Fruit fly (Drosophila melanogaster) whole organism, embryonic: Measurements from ENCODE around the gene GstO3.
A peak's percentile ranks its signal among the peaks of the same experiment; 100 is the strongest.

Source experiments
- Atf3 ChIP-seq: fragments of 200-800 bp; sonication (Bioruptor generic); optimal IDR thresholded peaks from 3 replicates; lab custom pipeline; 2016; ENCODE audit warnings: missing biosample characterization, missing genetic modification characterization
- CG10654 ChIP-seq: fragments of 200-800 bp; sonication (Bioruptor generic); optimal IDR thresholded peaks from 2 replicates; lab custom pipeline; 2016; ENCODE audit warnings: missing biosample characterization, missing genetic modification characterization
- CG11504 ChIP-seq: fragments of 200-800 bp; sonication (Bioruptor generic); optimal IDR thresholded peaks from 3 replicates; lab custom pipeline; 2019; ENCODE audit warnings: missing biosample characterization, mild to moderate bottlenecking, missing genetic modification characterization, moderate library complexity
- CG12744 ChIP-seq: fragments of 200-800 bp; sonication (Bioruptor generic); optimal IDR thresholded peaks from 2 replicates; lab custom pipeline; 2016; ENCODE audit warnings: missing biosample characterization, missing genetic modification characterization
- CG13296 ChIP-seq: fragments of 200-800 bp; sonication (Bioruptor generic); optimal IDR thresholded peaks from 3 replicates; lab custom pipeline; 2018; ENCODE audit warnings: missing biosample characterization, mild to moderate bottlenecking, missing genetic modification characterization
- CG14965 ChIP-seq: fragments of 200-800 bp; sonication (Bioruptor generic); optimal IDR thresholded peaks from 2 replicates; lab custom pipeline; 2016; ENCODE audit warnings: missing biosample characterization, missing genetic modification characterization, borderline replicate concordance
- CG15011 ChIP-seq: fragments of 200-800 bp; sonication (Bioruptor generic); optimal IDR thresholded peaks from 3 replicates; lab custom pipeline; 2018; ENCODE audit warnings: missing biosample characterization, mild to moderate bottlenecking, missing genetic modification characterization
- CG17829 ChIP-seq: fragments of 200-800 bp; optimal IDR thresholded peaks from 2 replicates; lab custom pipeline; 2019; ENCODE audit warnings: missing biosample characterization, mild to moderate bottlenecking, missing genetic modification characterization, moderate library complexity
- CG18599 ChIP-seq: fragments of 200-800 bp; sonication (Bioruptor generic); optimal IDR thresholded peaks from 3 replicates; lab custom pipeline; 2017; ENCODE audit warnings: missing biosample characterization, missing genetic modification characterization, mild to moderate bottlenecking, moderate library complexity, missing genetic modification reagents
- CG2889 ChIP-seq: fragments of 200-800 bp; sonication (Bioruptor generic); IDR thresholded peaks from 3 replicates; pipeline ENCODE4 v1.3.6; 2022; ENCODE audit warnings: missing biosample characterization, missing genetic modification characterization
- CG31365 ChIP-seq: fragments of 200-800 bp; sonication (Bioruptor generic); optimal IDR thresholded peaks from 2 replicates; lab custom pipeline; 2018; ENCODE audit warnings: missing biosample characterization, mild to moderate bottlenecking, missing genetic modification characterization
- CG34376 ChIP-seq: fragments of 200-800 bp; sonication (Bioruptor generic); optimal IDR thresholded peaks from 2 replicates; lab custom pipeline; 2018; ENCODE audit warnings: missing biosample characterization, mild to moderate bottlenecking, missing genetic modification characterization
- CG34422 ChIP-seq: fragments of 200-800 bp; sonication (Bioruptor generic); IDR thresholded peaks from 3 replicates; pipeline ENCODE4 v1.3.6; 2022; ENCODE audit warnings: missing biosample characterization, missing genetic modification characterization
- CG3995 ChIP-seq: fragments of 200-800 bp; sonication (Bioruptor generic); optimal IDR thresholded peaks from 3 replicates; lab custom pipeline; 2016; ENCODE audit warnings: missing biosample characterization, missing genetic modification characterization
- CG4820 ChIP-seq: fragments of 200-800 bp; sonication (Bioruptor generic); optimal IDR thresholded peaks from 3 replicates; lab custom pipeline; 2016; ENCODE audit warnings: missing biosample characterization, missing genetic modification characterization
- CG4854 ChIP-seq: fragments of 200-800 bp; sonication (Bioruptor generic); optimal IDR thresholded peaks from 2 replicates; lab custom pipeline; 2016; ENCODE audit warnings: missing biosample characterization, missing genetic modification characterization, inconsistent platforms
- CG5953 ChIP-seq: fragments of 200-800 bp; sonication (Bioruptor generic); IDR thresholded peaks from 2 replicates; pipeline ENCODE4 v1.3.6; 2022; ENCODE audit warnings: missing biosample characterization, missing genetic modification characterization
- CG6175 ChIP-seq: fragments of 200-800 bp; sonication (Bioruptor generic); IDR thresholded peaks from 3 replicates; pipeline ENCODE4 v1.3.6; 2022; ENCODE audit warnings: missing biosample characterization, missing genetic modification characterization
- CG6765 ChIP-seq: fragments of 200-800 bp; sonication (Bioruptor generic); optimal IDR thresholded peaks from 3 replicates; lab custom pipeline; 2017; ENCODE audit warnings: missing biosample characterization, mild to moderate bottlenecking, missing genetic modification characterization
- CG6813 ChIP-seq: fragments of 200-800 bp; sonication (Bioruptor generic); optimal IDR thresholded peaks from 2 replicates; lab custom pipeline; 2017; ENCODE audit warnings: missing biosample characterization, missing genetic modification characterization, mild to moderate bottlenecking, moderate library complexity, missing genetic modification reagents
- CG7839 ChIP-seq: fragments of 200-800 bp; sonication (Bioruptor generic); optimal IDR thresholded peaks from 3 replicates; lab custom pipeline; 2018; ENCODE audit warnings: missing biosample characterization, mild to moderate bottlenecking, missing genetic modification characterization, moderate library complexity
- CG8359 ChIP-seq: fragments of 200-800 bp; sonication (Bioruptor generic); optimal IDR thresholded peaks from 2 replicates; lab custom pipeline; 2017; ENCODE audit warnings: missing biosample characterization, mild to moderate bottlenecking, missing genetic modification characterization, borderline replicate concordance
- CG9797 ChIP-seq: fragments of 200-800 bp; sonication (Bioruptor generic); optimal IDR thresholded peaks from 3 replicates; lab custom pipeline; 2018; ENCODE audit warnings: missing biosample characterization, mild to moderate bottlenecking, missing genetic modification characterization
- CHES-1-like ChIP-seq: fragments of 200-800 bp; sonication (Bioruptor generic); optimal IDR thresholded peaks from 2 replicates; lab custom pipeline; 2016; ENCODE audit warnings: missing biosample characterization, missing genetic modification characterization
- CoRest ChIP-seq: fragments of 200-800 bp; sonication (Bioruptor generic); optimal IDR thresholded peaks from 3 replicates; lab custom pipeline; 2018; ENCODE audit warnings: missing biosample characterization, mild to moderate bottlenecking, missing genetic modification characterization, moderate library complexity
- Deaf1 ChIP-seq: fragments of 200-800 bp; optimal IDR thresholded peaks from 3 replicates; lab custom pipeline; 2019; ENCODE audit warnings: missing biosample characterization, mild to moderate bottlenecking, missing genetic modification characterization, moderate library complexity
- Dfd ChIP-seq, 2 experiments: fragments of >200 bp; optimal IDR thresholded peaks; 2 replicates each; lab custom pipeline; 2017; ENCODE audit warnings: missing biosample characterization in 2 of 2, missing genetic modification characterization in 2 of 2
- E2f1 ChIP-seq: fragments of 200-800 bp; sonication (Bioruptor generic); IDR thresholded peaks from 2 replicates; pipeline ENCODE4 v1.3.6; 2022; ENCODE audit warnings: missing biosample characterization, missing genetic modification characterization
- Elba2 ChIP-seq: fragments of 200-800 bp; sonication (Bioruptor generic); optimal IDR thresholded peaks from 3 replicates; lab custom pipeline; 2016; ENCODE audit warnings: missing biosample characterization, missing genetic modification characterization
- HHEX ChIP-seq: fragments of 200-800 bp; sonication (Bioruptor generic); optimal IDR thresholded peaks from 3 replicates; lab custom pipeline; 2017; ENCODE audit warnings: missing biosample characterization, mild to moderate bottlenecking, missing genetic modification characterization, missing genetic modification reagents
- HmgD ChIP-seq: fragments of 200-800 bp; sonication (Bioruptor generic); optimal IDR thresholded peaks from 3 replicates; lab custom pipeline; 2016; ENCODE audit warnings: missing biosample characterization, missing genetic modification characterization
- Mad ChIP-seq: fragments of 200-800 bp; sonication (Bioruptor generic); optimal IDR thresholded peaks from 2 replicates; lab custom pipeline; 2016; ENCODE audit warnings: missing biosample characterization, missing genetic modification characterization
- Max ChIP-seq: fragments of 200-800 bp; sonication (Bioruptor generic); optimal IDR thresholded peaks from 2 replicates; lab custom pipeline; 2016; ENCODE audit warnings: missing biosample characterization, mild to moderate bottlenecking, missing genetic modification characterization
- Mes4 ChIP-seq: fragments of 200-800 bp; sonication (Bioruptor generic); optimal IDR thresholded peaks from 2 replicates; lab custom pipeline; 2016; ENCODE audit warnings: missing biosample characterization, missing genetic modification characterization
- Ptx1 ChIP-seq: fragments of 200-800 bp; sonication (Bioruptor generic); IDR thresholded peaks from 2 replicates; pipeline ENCODE4 v1.3.6; 2022; ENCODE audit warnings: missing biosample characterization, missing genetic modification characterization
- Ravus ChIP-seq: fragments of 200-800 bp; sonication (Bioruptor generic); IDR thresholded peaks from 2 replicates; pipeline ENCODE4 v1.3.6; 2022; ENCODE audit warnings: missing biosample characterization, missing genetic modification characterization
- abd-A ChIP-seq: fragments of 200-800 bp; sonication (Bioruptor generic); optimal IDR thresholded peaks from 3 replicates; lab custom pipeline; 2019; ENCODE audit warnings: missing biosample characterization, mild to moderate bottlenecking, missing genetic modification characterization, moderate library complexity
- bbx ChIP-seq: fragments of 200-800 bp; sonication (Bioruptor generic); IDR thresholded peaks from 2 replicates; pipeline ENCODE4 v1.3.6; 2022; ENCODE audit warnings: missing biosample characterization, missing genetic modification characterization; ENCODE audit not compliant: partially characterized antibody
- bigmax ChIP-seq: fragments of 200-800 bp; sonication (Bioruptor generic); optimal IDR thresholded peaks from 2 replicates; lab custom pipeline; 2018; ENCODE audit warnings: missing biosample characterization, mild to moderate bottlenecking, missing genetic modification characterization
- disco-r ChIP-seq: fragments of 200-800 bp; sonication (Bioruptor generic); optimal IDR thresholded peaks from 2 replicates; lab custom pipeline; 2016; ENCODE audit warnings: missing biosample characterization, missing genetic modification characterization
- eve ChIP-seq, 2 experiments: fragments of >200 bp; optimal IDR thresholded peaks; 2 replicates each; lab custom pipeline; 2017; ENCODE audit warnings: missing biosample characterization in 2 of 2, missing genetic modification characterization in 2 of 2
- exex ChIP-seq: fragments of 200-800 bp; sonication (Bioruptor generic); optimal IDR thresholded peaks from 4 replicates; lab custom pipeline; 2018; ENCODE audit warnings: missing biosample characterization, mild to moderate bottlenecking, missing genetic modification characterization, moderate library complexity
- eyg ChIP-seq: fragments of 200-800 bp; sonication (Bioruptor generic); optimal IDR thresholded peaks from 3 replicates; lab custom pipeline; 2016; ENCODE audit warnings: missing biosample characterization, missing genetic modification characterization
- fu2 ChIP-seq: fragments of 200-800 bp; sonication (Bioruptor generic); optimal IDR thresholded peaks from 2 replicates; lab custom pipeline; 2016; ENCODE audit warnings: missing biosample characterization, missing genetic modification characterization
- mirr ChIP-seq: fragments of 200-800 bp; sonication (Bioruptor generic); optimal IDR thresholded peaks from 3 replicates; lab custom pipeline; 2018; ENCODE audit warnings: missing biosample characterization, mild to moderate bottlenecking, missing genetic modification characterization
- pho ChIP-seq: fragments of 200-800 bp; sonication (Bioruptor generic); optimal IDR thresholded peaks from 2 replicates; lab custom pipeline; 2016; ENCODE audit warnings: missing biosample characterization, missing genetic modification characterization
- row ChIP-seq: fragments of 200-800 bp; sonication (Bioruptor generic); IDR thresholded peaks from 3 replicates; pipeline ENCODE4 v1.3.6; 2022; ENCODE audit warnings: missing biosample characterization, missing genetic modification characterization
- sc ChIP-seq, 3 experiments: fragments of >200 bp in 2 of 3; fragments of 200-800 bp in 1 of 3; sonication (Bioruptor generic) in 1 of 3; optimal IDR thresholded peaks; 2 replicates in 2 of 3; 3 replicates in 1 of 3; lab custom pipeline; 2017; ENCODE audit warnings: mild to moderate bottlenecking in 1 of 3, missing biosample characterization in 1 of 3, missing genetic modification characterization in 1 of 3, missing genetic modification reagents in 1 of 3
- sim ChIP-seq: fragments of 200-800 bp; sonication (Bioruptor generic); IDR thresholded peaks from 2 replicates; pipeline ENCODE4 v1.3.6; 2022; ENCODE audit warnings: missing biosample characterization, missing genetic modification characterization
- toy ChIP-seq: fragments of 200-800 bp; sonication (Bioruptor generic); IDR thresholded peaks from 2 replicates; pipeline ENCODE4 v1.3.6; 2022; ENCODE audit warnings: missing biosample characterization, missing genetic modification characterization
- wek ChIP-seq: fragments of 200-800 bp; sonication (Bioruptor generic); optimal IDR thresholded peaks from 3 replicates; lab custom pipeline; 2018; ENCODE audit warnings: missing biosample characterization, mild to moderate bottlenecking, missing genetic modification characterization, moderate library complexity

Gene GstO3

DNA sequence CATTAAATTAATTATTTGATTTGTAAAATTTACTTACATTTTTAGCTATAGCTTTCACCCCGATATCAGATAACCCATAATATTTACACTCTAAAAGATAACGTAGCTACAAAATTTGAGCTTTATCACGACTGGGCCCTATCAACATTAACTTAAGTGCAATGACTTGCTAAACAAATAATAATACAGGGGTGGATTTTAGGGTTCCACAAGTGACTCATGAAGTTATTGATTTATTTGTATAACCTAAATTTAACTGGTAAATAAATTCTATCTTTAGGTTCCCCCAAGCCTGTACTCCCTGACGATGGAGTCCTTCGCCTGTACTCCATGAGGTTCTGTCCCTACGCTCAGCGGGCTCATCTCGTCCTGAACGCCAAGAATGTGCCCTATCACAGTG, 547 bp downstream of the GstO3 start (continued):
- TF ChIP-seq CG10654 (GFP tag; lab: Kevin White, UChicago), result no peak
- no peak for TF ChIP-seq eve (GFP tag; optimal IDR thresholded peaks at IDR 0.05; lab: Kevin White, UChicago)
- no peak for TF ChIP-seq E2f1
- TF ChIP-seq exex (tag; lab: Kevin White, UChicago), result peak; percentile 82
- no peak for TF ChIP-seq eyg (GFP tag; lab: Kevin White, UChicago)
- TF ChIP-seq CG3995, result peak; percentile 69
- TF ChIP-seq abd-A (tag; lab: Kevin White, UChicago), result no peak
- TF ChIP-seq CHES-1-like (GFP tag; lab: Kevin White, UChicago), result no peak
- TF ChIP-seq pho (GFP tag; lab: Kevin White, UChicago), result no peak
- TF ChIP-seq HmgD (GFP tag; lab: Kevin White, UChicago), result no peak
- no peak for TF ChIP-seq CG11504
- TF ChIP-seq CG12744 (GFP tag; lab: Kevin White, UChicago), result no peak
- TF ChIP-seq Max (GFP tag; lab: Kevin White, UChicago), result no peak
- no peak for TF ChIP-seq CoRest (tag; lab: Kevin White, UChicago)
- no peak for TF ChIP-seq CG2889
- no peak for TF ChIP-seq CG4820
- no peak for TF ChIP-seq Mes4 (GFP tag; lab: Kevin White, UChicago)
- peak; percentile 70 for TF ChIP-seq bigmax
- no peak for TF ChIP-seq CG14965 (GFP tag; lab: Kevin White, UChicago)
- peak; percentile 32; the same call in 1 of the 2 replicates for TF ChIP-seq CG5953
- TF ChIP-seq CG8359 (GFP tag; lab: Kevin White, UChicago), result no peak
- no peak for TF ChIP-seq CG9797 (GFP tag; lab: Kevin White, UChicago)
- TF ChIP-seq row (GFP tag; lab: Robert Waterston, UW), result peak; percentile 53; the same call in 2 of the 3 replicates
- TF ChIP-seq wek (GFP tag; lab: Kevin White, UChicago), result no peak
- TF ChIP-seq CG6765 (GFP tag; lab: Kevin White, UChicago), result peak; percentile 28
- TF ChIP-seq Ravus (GFP tag; lab: Robert Waterston, UW), result no peak
- TF ChIP-seq bbx (GFP tag; lab: Robert Waterston, UW), result no peak
- 0 out of 2 replicates have a peak, but pooled peaks have one; percentile 31 for TF ChIP-seq sim (GFP tag; lab: Robert Waterston, UW)
- TF ChIP-seq toy (GFP tag; lab: Robert Waterston, UW), result no peak
- TF ChIP-seq CG4854 (GFP tag; lab: Kevin White, UChicago), result no peak
- TF ChIP-seq CG18599, result peak; percentile 29
- TF ChIP-seq Atf3 (GFP tag; lab: Kevin White, UChicago), result no peak
- no peak for TF ChIP-seq CG31365 (tag; lab: Kevin White, UChicago)
- no peak for TF ChIP-seq Dfd (GFP tag; optimal IDR thresholded peaks at IDR 0.05; lab: Kevin White, UChicago)
- no peak for TF ChIP-seq CG15011 (GFP tag; lab: Kevin White, UChicago)
- no peak for TF ChIP-seq fu2
- TF ChIP-seq CG6175 (GFP tag; lab: Robert Waterston, UW), result no peak
- TF ChIP-seq CG6813 (GFP tag; lab: Kevin White, UChicago), result peak; percentile 4
- peak; percentile 52 for TF ChIP-seq CG34376
- no peak for TF ChIP-seq Elba2 (GFP tag; lab: Kevin White, UChicago)
- 0 out of 2 replicates have a peak, but pooled peaks have one; percentile 9 for TF ChIP-seq Ptx1 (GFP tag; lab: Robert Waterston, UW)
- no peak for TF ChIP-seq Deaf1
- TF ChIP-seq sc (optimal IDR thresholded peaks at IDR 0.05; lab: Kevin White, UChicago), result no peak
- no peak for TF ChIP-seq sc (GFP tag; optimal IDR thresholded peaks at IDR 0.05; lab: Kevin White, UChicago)
- TF ChIP-seq CG7839 (tag; lab: Kevin White, UChicago), result no peak
- no peak for TF ChIP-seq CG34422
- peak; percentile 14 for TF ChIP-seq HHEX (GFP tag; lab: Kevin White, UChicago)
- TF ChIP-seq Mad, result no peak
- peak; percentile 57 for TF ChIP-seq mirr
- no peak for TF ChIP-seq disco-r
- no peak for TF ChIP-seq CG17829 (tag; lab: Kevin White, UChicago)
- peak; percentile 15 for TF ChIP-seq CG13296
